Worm (Caenorhabditis elegans) whole organism, L3 larva: ENCODE results near the gene B0034.5.
A peak's percentile ranks its signal among the peaks of the same experiment; 100 is the strongest.

Source experiments
- ama-1 ChIP-seq: fragments of 150-350 bp; optimal IDR thresholded peaks from 2 replicates; lab custom pipeline; 2018
- ceh-28 ChIP-seq: fragments of 150-350 bp; optimal IDR thresholded peaks from 2 replicates; lab custom pipeline; 2014; ENCODE audit warnings: missing biosample characterization, missing genetic modification reagents, missing genetic modification characterization
- egl-27 ChIP-seq: sonication (generic microtip); optimal IDR thresholded peaks from 4 replicates; lab custom pipeline; 2017; ENCODE audit warnings: missing biosample characterization, missing genetic modification reagents, missing genetic modification characterization
- elt-2 ChIP-seq: sonication (generic microtip); optimal IDR thresholded peaks from 2 replicates; lab custom pipeline; 2016; ENCODE audit warnings: missing genetic modification reagents, mild to moderate bottlenecking, missing genetic modification characterization, missing compliant biosample characterization
- elt-3 ChIP-seq, 3 experiments: fragments of 150-350 bp in 1 of 3; sonication (generic microtip) in 2 of 3; optimal IDR thresholded peaks; 2 replicates in 2 of 3; 4 replicates in 1 of 3; lab custom pipeline; 2014 to 2017; ENCODE audit warnings: missing biosample characterization in 3 of 3, missing genetic modification characterization in 3 of 3
- fkh-2 ChIP-seq: fragments of 150-350 bp; optimal IDR thresholded peaks from 2 replicates; lab custom pipeline; 2014; ENCODE audit warnings: missing biosample characterization, missing genetic modification reagents, missing genetic modification characterization
- jun-1 ChIP-seq: fragments of 150-350 bp; optimal IDR thresholded peaks from 2 replicates; lab custom pipeline; 2014; ENCODE audit warnings: missing biosample characterization, missing genetic modification reagents, missing genetic modification characterization
- lin-15B ChIP-seq: fragments of 150-350 bp; optimal IDR thresholded peaks from 2 replicates; lab custom pipeline; 2014; ENCODE audit warnings: missing biosample characterization, missing genetic modification characterization
- lin-39 ChIP-seq: fragments of 150-350 bp; optimal IDR thresholded peaks from 2 replicates; lab custom pipeline; 2018; ENCODE audit warnings: missing biosample characterization, missing genetic modification reagents, missing genetic modification characterization
- lsy-12 ChIP-seq: sonication (generic microtip); optimal IDR thresholded peaks from 2 replicates; lab custom pipeline; 2016; ENCODE audit warnings: mild to moderate bottlenecking, missing genetic modification characterization, missing compliant biosample characterization
- nhr-12 ChIP-seq: fragments of 150-350 bp; optimal IDR thresholded peaks from 2 replicates; lab custom pipeline; 2014; ENCODE audit warnings: missing biosample characterization, missing genetic modification characterization
- pha-4 ChIP-seq: fragments of 150-350 bp; optimal IDR thresholded peaks from 2 replicates; lab custom pipeline; 2014; ENCODE audit warnings: missing biosample characterization, missing genetic modification reagents, missing genetic modification characterization
- pqm-1 ChIP-seq: fragments of 150-350 bp; optimal IDR thresholded peaks from 2 replicates; lab custom pipeline; 2017; ENCODE audit warnings: missing biosample characterization, missing genetic modification characterization, inconsistent platforms
- skn-1 ChIP-seq: fragments of 150-350 bp; optimal IDR thresholded peaks from 2 replicates; lab custom pipeline; 2014; ENCODE audit warnings: missing biosample characterization, missing genetic modification characterization
- snpc-4 ChIP-seq: fragments of 150-350 bp; optimal IDR thresholded peaks from 2 replicates; lab custom pipeline; 2014; ENCODE audit warnings: missing biosample characterization, missing genetic modification characterization

Gene B0034.5

ce11 chrII:5930095-5930653 is 44.6 kb downstream of the B0034.5 start:
- TF ChIP-seq snpc-4 (tag; lab: Kevin White, UChicago) (peak; percentile 23), elt-3 (tag; optimal IDR thresholded peaks at IDR 0.05; lab: Kevin White, UChicago) (no peak), pha-4 (tag; lab: Kevin White, UChicago) (peak; percentile 77), skn-1 (tag; lab: Kevin White, UChicago) (peak; percentile 51), egl-27 (tag; lab: Kevin White, UChicago) (no peak), ceh-28 (tag; lab: Kevin White, UChicago) (peak; percentile 24), pqm-1 (tag; lab: Kevin White, UChicago) (peak; percentile 93), lin-15B (peak; percentile 4), elt-2 (tag; lab: Kevin White, UChicago) (peak; percentile 96)

- TF ChIP-seq nhr-12 (tag; lab: Kevin White, UChicago) (no peak), fkh-2 (no peak), lsy-12 (tag; lab: Kevin White, UChicago) (no peak), jun-1 (tag; lab: Kevin White, UChicago) (no peak), pqm-1 (tag; lab: Kevin White, UChicago) (no peak), lin-39 (no peak), ama-1 (lab: Kevin White, UChicago) (no peak)
These were observed 46.3 kb downstream of the B0034.5 start, which contains the start of gene egl-44 for ce11 chrII:5928502-5928901. egl-44 (plus strand) TSS chrII:5928802.
